Fruit fly (Drosophila melanogaster) whole organism, embryonic: Measurements from ENCODE around the gene bun.

Experiments
- Atf-2 ChIP-seq: fragments of 200-800 bp; sonication (Bioruptor generic); optimal IDR thresholded peaks from 2 replicates; lab custom pipeline; 2016; ENCODE audit warnings: missing biosample characterization, missing genetic modification characterization
- Atf6 ChIP-seq: fragments of 200-800 bp; sonication (Bioruptor generic); IDR thresholded peaks from 2 replicates; pipeline ENCODE4 v1.3.6; 2022; ENCODE audit warnings: missing biosample characterization, missing genetic modification characterization
- Blimp-1 ChIP-seq: fragments of 200-800 bp; sonication (Bioruptor generic); optimal IDR thresholded peaks from 3 replicates; lab custom pipeline; 2018; ENCODE audit warnings: missing biosample characterization, missing genetic modification characterization, mild to moderate bottlenecking, moderate library complexity, missing genetic modification reagents
- CG11560 ChIP-seq: fragments of 200-800 bp; sonication (Bioruptor generic); IDR thresholded peaks from 3 replicates; pipeline ENCODE4 v1.3.6; 2022; ENCODE audit warnings: missing biosample characterization, missing genetic modification characterization
- CG12769 ChIP-seq: fragments of 200-800 bp; sonication (Bioruptor generic); optimal IDR thresholded peaks from 2 replicates; lab custom pipeline; 2019; ENCODE audit warnings: missing biosample characterization, mild to moderate bottlenecking, missing genetic modification characterization, moderate library complexity
- CG13296 ChIP-seq: fragments of 200-800 bp; sonication (Bioruptor generic); optimal IDR thresholded peaks from 3 replicates; lab custom pipeline; 2018; ENCODE audit warnings: missing biosample characterization, mild to moderate bottlenecking, missing genetic modification characterization
- CG14014 ChIP-seq: fragments of 200-800 bp; sonication (Bioruptor generic); IDR thresholded peaks from 2 replicates; pipeline ENCODE4 v1.3.6; 2022; ENCODE audit warnings: missing biosample characterization, missing genetic modification characterization
- CG14667 ChIP-seq: fragments of 200-800 bp; sonication (Bioruptor generic); IDR thresholded peaks from 2 replicates; pipeline ENCODE4 v1.3.6; 2022; ENCODE audit warnings: missing biosample characterization, missing genetic modification characterization
- CG15011 ChIP-seq: fragments of 200-800 bp; sonication (Bioruptor generic); optimal IDR thresholded peaks from 3 replicates; lab custom pipeline; 2018; ENCODE audit warnings: missing biosample characterization, mild to moderate bottlenecking, missing genetic modification characterization
- CG15073 ChIP-seq: fragments of 200-800 bp; sonication (Bioruptor generic); optimal IDR thresholded peaks from 2 replicates; lab custom pipeline; 2016; ENCODE audit warnings: missing biosample characterization, missing genetic modification characterization
- CG1647 ChIP-seq: fragments of 200-800 bp; sonication (Bioruptor generic); optimal IDR thresholded peaks from 3 replicates; lab custom pipeline; 2016; ENCODE audit warnings: missing biosample characterization, missing genetic modification characterization
- CG17385 ChIP-seq: fragments of 200-800 bp; sonication (Bioruptor generic); optimal IDR thresholded peaks from 3 replicates; lab custom pipeline; 2018; ENCODE audit warnings: missing biosample characterization, mild to moderate bottlenecking, missing genetic modification characterization
- CG2116 ChIP-seq: fragments of 200-800 bp; sonication (Bioruptor generic); optimal IDR thresholded peaks from 3 replicates; lab custom pipeline; 2018; ENCODE audit warnings: missing biosample characterization, mild to moderate bottlenecking, missing genetic modification characterization
- CG2129 ChIP-seq: fragments of 200-800 bp; sonication (Bioruptor generic); IDR thresholded peaks from 2 replicates; pipeline ENCODE4 v1.3.6; 2022; ENCODE audit warnings: missing biosample characterization, missing genetic modification characterization; ENCODE audit not compliant: partially characterized antibody
- CG2202 ChIP-seq: fragments of 200-800 bp; sonication (Bioruptor generic); optimal IDR thresholded peaks from 2 replicates; lab custom pipeline; 2018; ENCODE audit warnings: missing biosample characterization, mild to moderate bottlenecking, missing genetic modification characterization
- CG30403 ChIP-seq: fragments of 200-800 bp; sonication (Bioruptor generic); optimal IDR thresholded peaks from 3 replicates; lab custom pipeline; 2016; ENCODE audit warnings: missing biosample characterization, missing genetic modification characterization
- CG4282 ChIP-seq: fragments of 200-800 bp; sonication (Bioruptor generic); optimal IDR thresholded peaks from 2 replicates; lab custom pipeline; 2016; ENCODE audit warnings: missing biosample characterization, missing genetic modification characterization
- CG6254 ChIP-seq: fragments of 200-800 bp; sonication (Bioruptor generic); optimal IDR thresholded peaks from 3 replicates; lab custom pipeline; 2017; ENCODE audit warnings: mild to moderate bottlenecking, missing biosample characterization, missing genetic modification reagents, missing genetic modification characterization
- CG8089 ChIP-seq: fragments of 200-800 bp; sonication (Bioruptor generic); optimal IDR thresholded peaks from 3 replicates; lab custom pipeline; 2016; ENCODE audit warnings: missing biosample characterization, missing genetic modification characterization
- CHES-1-like ChIP-seq: fragments of 200-800 bp; sonication (Bioruptor generic); optimal IDR thresholded peaks from 2 replicates; lab custom pipeline; 2016; ENCODE audit warnings: missing biosample characterization, missing genetic modification characterization
- CkIIα-i1 ChIP-seq: fragments of 200-800 bp; sonication (Bioruptor generic); IDR thresholded peaks from 2 replicates; pipeline ENCODE4 v1.3.6; 2022; ENCODE audit warnings: missing biosample characterization, missing genetic modification characterization
- Dip2 ChIP-seq: fragments of 200-800 bp; sonication (Bioruptor generic); IDR thresholded peaks from 2 replicates; pipeline ENCODE4 v1.3.6; 2022; ENCODE audit warnings: missing biosample characterization, missing genetic modification characterization
- Fer1 ChIP-seq: fragments of 200-800 bp; sonication (Bioruptor generic); optimal IDR thresholded peaks from 2 replicates; lab custom pipeline; 2017; ENCODE audit warnings: missing biosample characterization, mild to moderate bottlenecking, missing genetic modification characterization
- Hr39 ChIP-seq: fragments of >200 bp; optimal IDR thresholded peaks from 2 replicates; lab custom pipeline; 2017
- Lim3 ChIP-seq: fragments of 200-800 bp; sonication (Bioruptor generic); IDR thresholded peaks from 2 replicates; pipeline ENCODE4 v1.3.6; 2022; ENCODE audit warnings: missing biosample characterization, missing genetic modification characterization
- Meics ChIP-seq: fragments of 200-800 bp; sonication (Bioruptor generic); optimal IDR thresholded peaks from 2 replicates; lab custom pipeline; 2017; ENCODE audit warnings: missing biosample characterization, mild to moderate bottlenecking, missing genetic modification characterization
- Myb ChIP-seq: fragments of 200-800 bp; sonication (Bioruptor generic); optimal IDR thresholded peaks from 2 replicates; lab custom pipeline; 2016; ENCODE audit warnings: missing biosample characterization, missing genetic modification characterization
- NfI ChIP-seq: fragments of 200-800 bp; sonication (Bioruptor generic); optimal IDR thresholded peaks from 3 replicates; lab custom pipeline; 2018; ENCODE audit warnings: missing biosample characterization, mild to moderate bottlenecking, missing genetic modification characterization, moderate library complexity
- Optix ChIP-seq: fragments of 200-800 bp; sonication (Bioruptor generic); IDR thresholded peaks from 3 replicates; pipeline ENCODE4 v1.3.6; 2022; ENCODE audit warnings: missing biosample characterization, missing genetic modification characterization
- Sox102F ChIP-seq: fragments of 200-800 bp; sonication (Bioruptor generic); optimal IDR thresholded peaks from 2 replicates; lab custom pipeline; 2018; ENCODE audit warnings: missing biosample characterization, mild to moderate bottlenecking, missing genetic modification characterization, moderate library complexity
- Sry-δ ChIP-seq: fragments of 200-800 bp; sonication (Bioruptor generic); optimal IDR thresholded peaks from 2 replicates; lab custom pipeline; 2016; ENCODE audit warnings: missing biosample characterization, missing genetic modification characterization
- Xrp1 ChIP-seq: fragments of 200-800 bp; sonication (Bioruptor generic); IDR thresholded peaks from 2 replicates; pipeline ENCODE4 v1.3.6; 2022; ENCODE audit warnings: missing biosample characterization, missing genetic modification characterization
- cad ChIP-seq: fragments of >200 bp; optimal IDR thresholded peaks from 2 replicates; lab custom pipeline; 2017; ENCODE audit warnings: missing biosample characterization, missing genetic modification characterization
- chinmo ChIP-seq: fragments of 200-800 bp; sonication (Bioruptor generic); IDR thresholded peaks from 4 replicates; pipeline ENCODE4 v1.3.6; 2022; ENCODE audit warnings: missing biosample characterization, missing genetic modification characterization; ENCODE audit not compliant: partially characterized antibody
- chm ChIP-seq: fragments of 200-800 bp; sonication (Bioruptor generic); IDR thresholded peaks from 2 replicates; pipeline ENCODE4 v1.3.6; 2022; ENCODE audit warnings: missing biosample characterization, missing genetic modification characterization
- da ChIP-seq: fragments of 200-800 bp; sonication (Bioruptor generic); optimal IDR thresholded peaks from 2 replicates; lab custom pipeline; 2016; ENCODE audit warnings: missing biosample characterization, missing genetic modification characterization
- dati ChIP-seq: fragments of 200-800 bp; sonication (Bioruptor generic); IDR thresholded peaks from 2 replicates; pipeline ENCODE4 v1.3.6; 2022; ENCODE audit warnings: missing biosample characterization, missing genetic modification characterization
- disco-r ChIP-seq: fragments of 200-800 bp; sonication (Bioruptor generic); optimal IDR thresholded peaks from 2 replicates; lab custom pipeline; 2016; ENCODE audit warnings: missing biosample characterization, missing genetic modification characterization
- ems ChIP-seq: fragments of 200-800 bp; sonication (Bioruptor generic); optimal IDR thresholded peaks from 3 replicates; lab custom pipeline; 2016; ENCODE audit warnings: missing biosample characterization, missing genetic modification characterization
- gsb-n ChIP-seq: fragments of 200-800 bp; sonication (Bioruptor generic); optimal IDR thresholded peaks from 3 replicates; lab custom pipeline; 2018; ENCODE audit warnings: missing biosample characterization, mild to moderate bottlenecking, missing genetic modification characterization
- gt ChIP-seq: fragments of 200-800 bp; sonication (Bioruptor generic); IDR thresholded peaks from 2 replicates; pipeline ENCODE4 v1.3.6; 2022; ENCODE audit warnings: missing biosample characterization, missing genetic modification characterization
- hbn ChIP-seq: fragments of 200-800 bp; sonication (Bioruptor generic); IDR thresholded peaks from 2 replicates; pipeline ENCODE4 v1.3.6; 2022; ENCODE audit warnings: missing biosample characterization, missing genetic modification characterization; ENCODE audit not compliant: partially characterized antibody
- knrl ChIP-seq: fragments of 200-800 bp; sonication (Bioruptor generic); IDR thresholded peaks from 3 replicates; pipeline ENCODE4 v1.3.6; 2022; ENCODE audit warnings: missing biosample characterization, missing genetic modification characterization; ENCODE audit not compliant: partially characterized antibody
- lov ChIP-seq, 2 experiments: fragments of 200-800 bp in 1 of 2; fragments of >200 bp in 1 of 2; sonication (Bioruptor generic) in 1 of 2; IDR thresholded peaks in 1 of 2; optimal IDR thresholded peaks in 1 of 2; 2 replicates in 1 of 2; 3 replicates in 1 of 2; pipeline versions ENCODE4 v1.3.6 to Lab custom; 2017 to 2022; ENCODE audit warnings: missing biosample characterization in 1 of 2, missing genetic modification characterization in 1 of 2
- nerfin-1 ChIP-seq: fragments of 200-800 bp; sonication (Bioruptor generic); optimal IDR thresholded peaks from 3 replicates; lab custom pipeline; 2019; ENCODE audit warnings: missing biosample characterization, mild to moderate bottlenecking, missing genetic modification characterization, moderate library complexity
- rib ChIP-seq: fragments of 200-800 bp; sonication (Bioruptor generic); IDR thresholded peaks from 2 replicates; pipeline ENCODE4 v1.3.6; 2022; ENCODE audit warnings: missing biosample characterization, missing genetic modification characterization
- salm ChIP-seq: fragments of 200-800 bp; sonication (Bioruptor generic); optimal IDR thresholded peaks from 2 replicates; lab custom pipeline; 2018; ENCODE audit warnings: missing biosample characterization, mild to moderate bottlenecking, missing genetic modification characterization
- scrt ChIP-seq: fragments of 200-800 bp; sonication (Bioruptor generic); optimal IDR thresholded peaks from 2 replicates; lab custom pipeline; 2018; ENCODE audit warnings: missing biosample characterization, mild to moderate bottlenecking, missing genetic modification characterization, moderate library complexity
- sqz ChIP-seq: fragments of 200-800 bp; sonication (Bioruptor generic); optimal IDR thresholded peaks from 3 replicates; lab custom pipeline; 2018; ENCODE audit warnings: missing biosample characterization, mild to moderate bottlenecking, missing genetic modification characterization
- trh ChIP-seq: fragments of 200-800 bp; sonication (Bioruptor generic); optimal IDR thresholded peaks from 2 replicates; lab custom pipeline; 2016; ENCODE audit warnings: missing biosample characterization, missing genetic modification characterization
- tx ChIP-seq: fragments of 200-800 bp; sonication (Bioruptor generic); optimal IDR thresholded peaks from 2 replicates; lab custom pipeline; 2016; ENCODE audit warnings: missing biosample characterization, missing genetic modification characterization

Gene bun

DNA sequence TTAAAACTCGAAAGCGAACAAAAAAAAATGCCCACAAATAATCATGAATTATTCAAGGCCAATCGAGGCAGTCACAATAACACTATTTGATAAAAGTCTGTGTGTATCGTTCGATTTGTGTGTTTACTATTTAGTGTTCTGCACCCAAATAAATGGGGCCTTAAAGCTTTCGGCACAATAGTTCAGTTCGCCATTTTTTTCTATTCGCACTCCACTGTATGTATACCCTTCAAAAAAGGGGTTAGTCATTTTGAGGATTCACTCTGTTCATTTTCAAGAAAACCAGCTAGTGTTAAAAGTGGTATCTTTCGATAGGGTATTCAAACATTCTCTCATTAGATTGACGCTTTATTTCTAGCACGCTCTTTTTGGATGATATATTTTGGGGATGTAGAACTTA, 78.7 kb downstream of the bun start (continued):
- TF ChIP-seq Atf-2: peak; percentile 29
- 0 out of 3 replicates have a peak, but pooled peaks have one; percentile 28 for TF ChIP-seq Optix
- no peak for TF ChIP-seq CG15073 (GFP tag; lab: Kevin White, UChicago)
- no peak for TF ChIP-seq CkIIα-i1
- peak; percentile 66 for TF ChIP-seq CG4282 (GFP tag; lab: Kevin White, UChicago)
- no peak for TF ChIP-seq Lim3
- no peak for TF ChIP-seq CG6254 (GFP tag; lab: Kevin White, UChicago)
- no peak; the same call in 1 of the 2 replicates for TF ChIP-seq chm (GFP tag; lab: Robert Waterston, UW)
- no peak for TF ChIP-seq disco-r (GFP tag; lab: Kevin White, UChicago)
- TF ChIP-seq salm (tag; lab: Kevin White, UChicago): no peak
- TF ChIP-seq Fer1 (GFP tag; lab: Kevin White, UChicago): peak; percentile 53
- TF ChIP-seq Sry-δ (GFP tag; lab: Kevin White, UChicago): peak; percentile 6
- TF ChIP-seq Sox102F: peak; percentile 12
- peak; percentile 55 for TF ChIP-seq CG13296 (GFP tag; lab: Kevin White, UChicago)
- TF ChIP-seq Myb (GFP tag; lab: Kevin White, UChicago): peak; percentile 42
- peak; percentile 21 for TF ChIP-seq CG1647 (GFP tag; lab: Kevin White, UChicago)
- TF ChIP-seq CG11560 (tag; lab: Robert Waterston, UW): no peak
- TF ChIP-seq Dip2: no peak
- no peak for TF ChIP-seq dati (GFP tag; lab: Robert Waterston, UW)
- no peak for TF ChIP-seq ems (GFP tag; lab: Kevin White, UChicago)
- TF ChIP-seq CG14014 (GFP tag; lab: Robert Waterston, UW): peak; percentile 43; the same call in 1 of the 2 replicates
- peak; percentile 94 for TF ChIP-seq rib (GFP tag; lab: Robert Waterston, UW)
- peak; percentile 84 for TF ChIP-seq CG12769 (tag; lab: Kevin White, UChicago)
- peak; percentile 67; the same call in 1 of the 4 replicates for TF ChIP-seq chinmo
- no peak for TF ChIP-seq Hr39
- no peak for TF ChIP-seq da (GFP tag; lab: Kevin White, UChicago)
- peak; percentile 40 for TF ChIP-seq CHES-1-like
- TF ChIP-seq CG14667 (GFP tag; lab: Robert Waterston, UW): no peak
- peak; percentile 38 for TF ChIP-seq CG30403 (GFP tag; lab: Kevin White, UChicago)
- no peak for TF ChIP-seq gt
- peak; percentile 36 for TF ChIP-seq tx
- TF ChIP-seq Blimp-1 (GFP tag; lab: Kevin White, UChicago): no peak
- peak; percentile 31 for TF ChIP-seq scrt
- TF ChIP-seq Meics (GFP tag; lab: Kevin White, UChicago): peak; percentile 77
- TF ChIP-seq CG2202 (tag; lab: Kevin White, UChicago): no peak
- no peak for TF ChIP-seq hbn
- TF ChIP-seq Xrp1: no peak
- TF ChIP-seq nerfin-1 (tag; lab: Kevin White, UChicago): no peak
- no peak for TF ChIP-seq CG2129
- TF ChIP-seq gsb-n (tag; lab: Kevin White, UChicago): no peak
- TF ChIP-seq Atf6: peak; percentile 71
- TF ChIP-seq CG8089 (GFP tag; lab: Kevin White, UChicago): no peak
- TF ChIP-seq sqz: peak; percentile 49
- TF ChIP-seq lov (optimal IDR thresholded peaks at IDR 0.05; lab: Kevin White, UChicago): no peak
- TF ChIP-seq lov (GFP tag; IDR thresholded peaks at IDR 0.05; lab: Robert Waterston, UW): no peak
- peak; percentile 25 for TF ChIP-seq CG15011 (GFP tag; lab: Kevin White, UChicago)
- TF ChIP-seq CG17385: peak; percentile 40
- no peak for TF ChIP-seq knrl
- no peak for TF ChIP-seq cad (GFP tag; lab: Kevin White, UChicago)
- peak; percentile 32 for TF ChIP-seq NfI
- no peak for TF ChIP-seq trh (GFP tag; lab: Kevin White, UChicago)
- no peak for TF ChIP-seq CG2116 (GFP tag; lab: Kevin White, UChicago)
